Worm (Caenorhabditis elegans): ENCODE measurements around the gene F46F5.16.

Gene F46F5.16

ce11 chrII:791828-792227 is 4.8 kb downstream of the F46F5.16 start, which contains the start of gene F46F5.1:
Gene F46F5.1, minus strand, starts transcription at chrII:791928.
- TF ChIP-seq egl-27 (tag; optimal IDR thresholded peaks at IDR 0.05) (no peak), lsy-2 (tag; optimal IDR thresholded peaks at IDR 0.05) (no peak), unc-39 (tag; optimal IDR thresholded peaks at IDR 0.05) (no peak), unc-55 (GFP tag; optimal IDR thresholded peaks at IDR 0.05) (no peak), mbf-1 (tag; optimal IDR thresholded peaks at IDR 0.05) (no peak), peb-1 (tag; optimal IDR thresholded peaks at IDR 0.05) (no peak), skn-1 (tag; optimal IDR thresholded peaks at IDR 0.05) (no peak), fos-1 (tag; optimal IDR thresholded peaks at IDR 0.05) (no peak), unc-62 (GFP tag; optimal IDR thresholded peaks at IDR 0.05) (no peak), ztf-1 (GFP tag; conservative IDR thresholded peaks at IDR 0.05) (no peak), nhr-10 (tag; optimal IDR thresholded peaks at IDR 0.05) (no peak), ZK546.5 (tag; optimal IDR thresholded peaks at IDR 0.05) (no peak)

- no peak for TF ChIP-seq elt-1 (tag; optimal IDR thresholded peaks at IDR 0.05)
- TF ChIP-seq C34F6.9 (tag; optimal IDR thresholded peaks at IDR 0.05): no peak
- TF ChIP-seq ZK546.5 (tag; optimal IDR thresholded peaks at IDR 0.05): no peak
- TF ChIP-seq crh-2 (tag; optimal IDR thresholded peaks at IDR 0.05): no peak
- no peak for TF ChIP-seq elt-3 (tag; optimal IDR thresholded peaks at IDR 0.05)
- TF ChIP-seq ceh-82 (tag; optimal IDR thresholded peaks at IDR 0.05): no peak
- TF ChIP-seq nhr-77 (tag; optimal IDR thresholded peaks at IDR 0.05): no peak
- no peak for TF ChIP-seq lsy-2 (tag; optimal IDR thresholded peaks at IDR 0.05)
- no peak for TF ChIP-seq lin-39 (tag; optimal IDR thresholded peaks at IDR 0.05)
- no peak for TF ChIP-seq blmp-1 (tag; optimal IDR thresholded peaks at IDR 0.05; ENCODE audit: insufficient read depth)
- TF ChIP-seq alr-1 (tag; optimal IDR thresholded peaks at IDR 0.05): no peak
- no peak for TF ChIP-seq R02D3.7 (tag; optimal IDR thresholded peaks at IDR 0.05)
Observed at ce11 chrII:796916-797315, 9.9 kb downstream of the F46F5.16 start.

ce11 chrII:797445-797844 is 10.4 kb downstream of the F46F5.16 start:
- no peak for TF ChIP-seq ZK546.5 (tag; optimal IDR thresholded peaks at IDR 0.05)
- TF ChIP-seq elt-1 (tag; optimal IDR thresholded peaks at IDR 0.05): no peak
- no peak for TF ChIP-seq nhr-237 (tag; optimal IDR thresholded peaks at IDR 0.05)
- TF ChIP-seq sem-4 (tag; optimal IDR thresholded peaks at IDR 0.05): no peak
- no peak for TF ChIP-seq nhr-10 (tag; optimal IDR thresholded peaks at IDR 0.05)
- no peak for TF ChIP-seq gmeb-1 (tag; optimal IDR thresholded peaks at IDR 0.05)
- TF ChIP-seq nhr-25 (tag; optimal IDR thresholded peaks at IDR 0.05): no peak
- TF ChIP-seq ztf-11 (tag; optimal IDR thresholded peaks at IDR 0.05): no peak

- TF ChIP-seq nhr-23 (tag; optimal IDR thresholded peaks at IDR 0.05) (no peak), ZK546.5 (tag; optimal IDR thresholded peaks at IDR 0.05) (no peak), nhr-25 (tag; optimal IDR thresholded peaks at IDR 0.05) (no peak), zag-1 (tag; optimal IDR thresholded peaks at IDR 0.05) (no peak), ceh-16 (tag; optimal IDR thresholded peaks at IDR 0.05) (no peak), Y55F3AM.14 (GFP tag; optimal IDR thresholded peaks at IDR 0.05) (no peak), sma-9 (GFP tag; optimal IDR thresholded peaks at IDR 0.05) (no peak), sma-9 (tag; optimal IDR thresholded peaks at IDR 0.05) (no peak), lin-11 (tag; optimal IDR thresholded peaks at IDR 0.05) (no peak), sem-4 (tag; optimal IDR thresholded peaks at IDR 0.05) (no peak), mbf-1 (tag; optimal IDR thresholded peaks at IDR 0.05) (no peak), ceh-82 (tag; optimal IDR thresholded peaks at IDR 0.05) (no peak), fos-1 (tag; optimal IDR thresholded peaks at IDR 0.05) (no peak), lin-39 (tag; optimal IDR thresholded peaks at IDR 0.05) (no peak), egl-27 (tag; optimal IDR thresholded peaks at IDR 0.05) (no peak), ama-1 (optimal IDR thresholded peaks at IDR 0.05) (no peak)
Observed at ce11 chrII:799700-800099, 12.7 kb downstream of the F46F5.16 start, which contains the start of gene F46F5.14. Gene F46F5.14, plus strand, starts transcription at chrII:800000.

- TF ChIP-seq gmeb-1 (tag; optimal IDR thresholded peaks at IDR 0.05) (no peak), nhr-23 (tag; optimal IDR thresholded peaks at IDR 0.05) (no peak), lin-11 (tag; optimal IDR thresholded peaks at IDR 0.05) (no peak), ztf-11 (tag; optimal IDR thresholded peaks at IDR 0.05) (no peak), ztf-4 (tag; optimal IDR thresholded peaks at IDR 0.05) (no peak)
Observed at ce11 chrII:803009-803408, 16.0 kb downstream of the F46F5.16 start, which contains the start of gene F46F5.13. Gene F46F5.13, plus strand, starts transcription at chrII:803309.
